Fruit fly (Drosophila melanogaster): ENCODE results near the gene CG4168.

Gene CG4168

DNA sequence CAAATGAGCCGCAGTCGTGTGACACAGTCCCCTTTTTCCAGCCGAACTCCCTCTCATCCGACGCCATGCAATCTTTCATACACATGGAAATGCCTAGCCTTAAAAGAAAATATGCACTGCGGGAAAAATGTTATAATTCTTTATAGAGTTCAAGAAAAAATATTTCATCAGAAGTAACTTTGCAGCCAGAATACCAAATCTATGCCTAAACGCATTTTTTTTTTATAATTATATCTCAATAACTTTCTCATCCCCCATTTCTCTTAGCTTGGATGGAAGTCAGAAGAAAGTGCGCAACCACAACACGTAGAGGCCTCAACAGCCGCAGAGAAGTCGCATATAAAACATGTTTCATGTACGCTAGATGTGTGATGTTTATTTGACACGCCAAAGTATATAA, 21.2 kb downstream of the CG4168 start (continued):
- peak; percentile 29 for TF ChIP-seq HHEX (GFP tag; optimal IDR thresholded peaks at IDR 0.05)
- TF ChIP-seq Atf6 (GFP tag; IDR thresholded peaks at IDR 0.05): 0 out of 2 replicates have a peak, but pooled peaks have one; percentile 58
- peak; percentile 34 for TF ChIP-seq cwo (GFP tag; optimal IDR thresholded peaks at IDR 0.05)
- no peak for TF ChIP-seq CG18476 (GFP tag; optimal IDR thresholded peaks at IDR 0.05)
- peak; percentile 45 for TF ChIP-seq CG9932 (GFP tag; IDR thresholded peaks at IDR 0.05)
- peak; percentile 23 for TF ChIP-seq CG3281 (GFP tag; optimal IDR thresholded peaks at IDR 0.05)
- TF ChIP-seq prd (optimal IDR thresholded peaks at IDR 0.05): no peak
- TF ChIP-seq prd (GFP tag; IDR thresholded peaks at IDR 0.05): peak; percentile 58; the same call in 2 of the 3 replicates
- 0 out of 2 replicates have a peak, but pooled peaks have one; percentile 25 for TF ChIP-seq CG9215 (GFP tag; IDR thresholded peaks at IDR 0.05)
- TF ChIP-seq CG32532 (GFP tag; IDR thresholded peaks at IDR 0.05): peak; percentile 59; the same call in 1 of the 2 replicates
- TF ChIP-seq CG10366 (GFP tag; IDR thresholded peaks at IDR 0.05): peak; percentile 17; the same call in 1 of the 2 replicates
- TF ChIP-seq CG8388 (GFP tag; optimal IDR thresholded peaks at IDR 0.05): no peak
- peak in 1 of 2 experiments; percentile 40 for TF ChIP-seq Hr51 (GFP tag; optimal IDR thresholded peaks at IDR 0.05)
- TF ChIP-seq Ada2b (GFP tag; IDR thresholded peaks at IDR 0.05): peak; percentile 33; the same call in 1 of the 2 replicates
- TF ChIP-seq CG5180 (GFP tag; optimal IDR thresholded peaks at IDR 0.05): peak; percentile 19
- peak; percentile 14; the same call in 1 of the 2 replicates for TF ChIP-seq CG31441 (GFP tag; IDR thresholded peaks at IDR 0.05)
- peak; percentile 39 for TF ChIP-seq Ptx1 (GFP tag; IDR thresholded peaks at IDR 0.05)
- TF ChIP-seq CG14014 (GFP tag; IDR thresholded peaks at IDR 0.05): 0 out of 2 replicates have a peak, but pooled peaks have one; percentile 36
- TF ChIP-seq Sox102F (GFP tag; optimal IDR thresholded peaks at IDR 0.05): peak; percentile 7
- peak; percentile 32 for TF ChIP-seq CG7556 (GFP tag; optimal IDR thresholded peaks at IDR 0.05)

DNA sequence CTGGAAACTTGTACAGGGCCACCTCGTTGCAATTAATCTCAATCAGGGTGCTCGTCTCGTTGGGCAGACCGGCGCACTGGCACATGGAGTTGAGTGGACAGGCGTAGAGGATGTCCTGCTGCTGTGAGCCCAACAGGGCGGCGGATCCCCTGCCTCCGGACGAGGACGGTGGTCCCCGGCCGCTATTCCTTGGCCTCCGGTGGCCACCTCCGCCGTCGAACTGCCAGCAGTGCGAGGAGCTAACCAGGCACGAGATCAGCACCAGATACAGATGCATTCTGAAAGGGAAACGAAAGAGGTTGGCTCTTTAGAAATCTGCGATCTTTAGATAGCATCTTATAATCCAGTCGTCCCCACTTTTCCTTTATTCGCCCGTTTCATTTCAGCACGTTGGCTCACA, 22.2 kb downstream of the CG4168 start:
- TF ChIP-seq h (optimal IDR thresholded peaks at IDR 0.05) (no peak), lmd (GFP tag; IDR thresholded peaks at IDR 0.05) (0 out of 2 replicates have a peak, but pooled peaks have one; percentile 12), br (optimal IDR thresholded peaks at IDR 0.05) (no peak), Hr39 (optimal IDR thresholded peaks at IDR 0.05) (peak; percentile 29)

dm6 chr2L:15118507-15118906, 81.8 kb downstream of the CG4168 start:
- peak; percentile 91 for TF ChIP-seq abd-A (tag; optimal IDR thresholded peaks at IDR 0.05)
- no peak for TF ChIP-seq dpn (GFP tag; optimal IDR thresholded peaks at IDR 0.05)

DNA sequence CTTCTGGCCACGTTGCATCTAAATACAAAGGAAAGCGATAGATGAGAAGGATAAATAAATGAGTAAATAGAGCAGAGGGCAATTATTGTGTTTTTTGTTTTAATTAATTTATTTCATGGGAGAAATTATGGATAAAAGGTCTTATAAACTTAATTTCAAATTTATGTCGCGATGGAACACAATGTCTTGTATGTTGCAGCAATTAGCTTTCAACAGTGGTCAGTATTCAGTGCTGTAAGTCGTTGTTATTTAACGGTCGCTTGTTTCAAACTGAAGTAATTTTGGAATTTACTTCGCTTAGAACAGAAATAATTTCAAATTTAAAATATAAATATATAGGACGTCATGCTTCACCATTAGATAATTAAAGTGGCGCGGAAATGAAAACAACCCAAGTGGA, 82.3 kb downstream of the CG4168 start:
- TF ChIP-seq CG12155 (GFP tag; optimal IDR thresholded peaks at IDR 0.05): no peak
- no peak for TF ChIP-seq Sin3A (optimal IDR thresholded peaks at IDR 0.05)
- TF ChIP-seq CG30431 (GFP tag; optimal IDR thresholded peaks at IDR 0.05): no peak
- no peak for TF ChIP-seq cg (GFP tag; optimal IDR thresholded peaks at IDR 0.05)
- no peak for TF ChIP-seq GATAe (GFP tag; conservative IDR thresholded peaks at IDR 0.05)
- TF ChIP-seq p53 (GFP tag; optimal IDR thresholded peaks at IDR 0.05): no peak
- no peak for TF ChIP-seq chinmo (GFP tag; IDR thresholded peaks at IDR 0.05; ENCODE audit: partially characterized antibody)
- no peak for TF ChIP-seq CG8089 (GFP tag; optimal IDR thresholded peaks at IDR 0.05)
- peak; percentile 88 for TF ChIP-seq Med (GFP tag)
- TF ChIP-seq sob (GFP tag; IDR thresholded peaks at IDR 0.05): peak; percentile 48; the same call in 1 of the 2 replicates
- no peak for TF ChIP-seq CG17829 (tag; optimal IDR thresholded peaks at IDR 0.05)
- no peak for TF ChIP-seq caup (GFP tag; optimal IDR thresholded peaks at IDR 0.05; ENCODE audit: severe bottlenecking)
- no peak for TF ChIP-seq en (GFP tag; optimal IDR thresholded peaks at IDR 0.05)
- TF ChIP-seq Sox100B (GFP tag; optimal IDR thresholded peaks at IDR 0.05): no peak
- no peak for TF ChIP-seq sens (GFP tag)
- no peak for TF ChIP-seq vvl (GFP tag; IDR thresholded peaks at IDR 0.05)
- TF ChIP-seq D19A (tag; optimal IDR thresholded peaks at IDR 0.05): no peak
- TF ChIP-seq YL-1 (GFP tag; optimal IDR thresholded peaks at IDR 0.05): no peak
- no peak for TF ChIP-seq Sry-δ (GFP tag; optimal IDR thresholded peaks at IDR 0.05)
- TF ChIP-seq CG14014 (GFP tag; IDR thresholded peaks at IDR 0.05): no peak
- TF ChIP-seq Six4 (GFP tag; optimal IDR thresholded peaks at IDR 0.05): no peak
- peak; percentile 37; the same call in 1 of the 2 replicates for TF ChIP-seq Rfx (GFP tag; IDR thresholded peaks at IDR 0.05)
- TF ChIP-seq fu2 (GFP tag; optimal IDR thresholded peaks at IDR 0.05): no peak
- TF ChIP-seq ap (GFP tag; IDR thresholded peaks at IDR 0.05): no peak

Measured in whole organism, embryonic.